Worm (Caenorhabditis elegans) whole organism, L2 larva: ENCODE data around the gene F26G5.1.

Experiments used
- C34F6.9 ChIP-seq: fragments of 150-350 bp; optimal IDR thresholded peaks from 2 replicates; lab custom pipeline; 2014; ENCODE audit warnings: missing biosample characterization, missing genetic modification characterization
- F13H6.1 ChIP-seq: sonication (generic microtip); optimal IDR thresholded peaks from 2 replicates; lab custom pipeline; 2016; ENCODE audit warnings: missing genetic modification characterization, missing compliant biosample characterization
- R02D3.7 ChIP-seq: fragments of 150-350 bp; optimal IDR thresholded peaks from 2 replicates; lab custom pipeline; 2014; ENCODE audit warnings: missing biosample characterization, missing genetic modification characterization
- Y55F3AM.14 ChIP-seq: fragments of 200-800 bp; sonication (Bioruptor generic); optimal IDR thresholded peaks from 2 replicates; lab custom pipeline; 2018; ENCODE audit warnings: mild to moderate bottlenecking, missing genetic modification characterization, missing compliant biosample characterization
- ZK546.5 ChIP-seq: sonication (generic microtip); optimal IDR thresholded peaks from 2 replicates; lab custom pipeline; 2017; ENCODE audit warnings: missing biosample characterization, missing genetic modification characterization
- alr-1 ChIP-seq: fragments of 150-350 bp; optimal IDR thresholded peaks from 2 replicates; lab custom pipeline; 2014; ENCODE audit warnings: missing biosample characterization, missing genetic modification characterization
- aly-2 ChIP-seq: fragments of 150-350 bp; optimal IDR thresholded peaks from 2 replicates; lab custom pipeline; 2014; ENCODE audit warnings: missing biosample characterization, missing genetic modification characterization
- blmp-1 ChIP-seq: sonication (generic microtip); optimal IDR thresholded peaks from 2 replicates; lab custom pipeline; 2017; ENCODE audit warnings: missing genetic modification characterization, mild to moderate bottlenecking, missing compliant biosample characterization, antibody characterized with exemption, moderate library complexity; ENCODE audit not compliant: insufficient read depth
- ceh-82 ChIP-seq: fragments of 150-350 bp; optimal IDR thresholded peaks from 2 replicates; lab custom pipeline; 2014; ENCODE audit warnings: missing biosample characterization, missing genetic modification characterization
- crh-2 ChIP-seq: sonication (generic microtip); optimal IDR thresholded peaks from 2 replicates; lab custom pipeline; 2017; ENCODE audit warnings: missing biosample characterization, missing genetic modification characterization
- dmd-4 ChIP-seq: sonication (generic microtip); optimal IDR thresholded peaks from 2 replicates; lab custom pipeline; 2017; ENCODE audit warnings: missing biosample characterization, missing genetic modification characterization
- egl-27 ChIP-seq: sonication (generic microtip); optimal IDR thresholded peaks from 3 replicates; lab custom pipeline; 2017; ENCODE audit warnings: missing biosample characterization, missing genetic modification reagents, missing genetic modification characterization
- elt-1 ChIP-seq: fragments of 150-350 bp; optimal IDR thresholded peaks from 2 replicates; lab custom pipeline; 2014; ENCODE audit warnings: missing biosample characterization, missing genetic modification characterization
- elt-3 ChIP-seq: sonication (generic microtip); optimal IDR thresholded peaks from 2 replicates; lab custom pipeline; 2017; ENCODE audit warnings: missing biosample characterization, missing genetic modification characterization
- gmeb-1 ChIP-seq: fragments of 150-350 bp; optimal IDR thresholded peaks from 2 replicates; lab custom pipeline; 2014; ENCODE audit warnings: missing biosample characterization, missing genetic modification characterization
- lin-11 ChIP-seq: fragments of 150-350 bp; sonication (generic microtip); optimal IDR thresholded peaks from 2 replicates; lab custom pipeline; 2014; ENCODE audit warnings: missing biosample characterization, missing genetic modification characterization, inconsistent platforms, mixed read lengths
- lin-13 ChIP-seq: fragments of 150-350 bp; optimal IDR thresholded peaks from 2 replicates; lab custom pipeline; 2014; ENCODE audit warnings: missing biosample characterization, missing genetic modification reagents, missing genetic modification characterization
- mab-5 ChIP-seq: fragments of 150-350 bp; optimal IDR thresholded peaks from 2 replicates; lab custom pipeline; 2014; ENCODE audit warnings: missing biosample characterization, missing genetic modification characterization
- mbf-1 ChIP-seq: sonication (generic microtip); optimal IDR thresholded peaks from 2 replicates; lab custom pipeline; 2017; ENCODE audit warnings: missing biosample characterization, missing genetic modification characterization
- nhr-10 ChIP-seq: sonication (generic microtip); optimal IDR thresholded peaks from 2 replicates; lab custom pipeline; 2017; ENCODE audit warnings: missing biosample characterization, missing genetic modification characterization
- nhr-11 ChIP-seq: fragments of 150-350 bp; optimal IDR thresholded peaks from 2 replicates; lab custom pipeline; 2014; ENCODE audit warnings: missing biosample characterization, missing genetic modification characterization
- nhr-21 ChIP-seq: fragments of 150-350 bp; optimal IDR thresholded peaks from 2 replicates; lab custom pipeline; 2014; ENCODE audit warnings: missing biosample characterization, missing genetic modification characterization
- nhr-237 ChIP-seq: fragments of 150-350 bp; optimal IDR thresholded peaks from 2 replicates; lab custom pipeline; 2014; ENCODE audit warnings: missing biosample characterization, missing genetic modification characterization
- nhr-25 ChIP-seq: fragments of 150-350 bp; sonication (generic microtip); optimal IDR thresholded peaks from 3 replicates; lab custom pipeline; 2014; ENCODE audit warnings: missing biosample characterization, missing genetic modification characterization
- nhr-77 ChIP-seq: fragments of 150-350 bp; optimal IDR thresholded peaks from 2 replicates; lab custom pipeline; 2014; ENCODE audit warnings: missing biosample characterization, missing genetic modification characterization
- peb-1 ChIP-seq: fragments of 150-350 bp; optimal IDR thresholded peaks from 2 replicates; lab custom pipeline; 2014; ENCODE audit warnings: missing biosample characterization, missing genetic modification characterization
- sem-4 ChIP-seq: fragments of 150-350 bp; optimal IDR thresholded peaks from 2 replicates; lab custom pipeline; 2014; ENCODE audit warnings: missing biosample characterization, missing genetic modification reagents, missing genetic modification characterization
- skn-1 ChIP-seq: sonication (generic microtip); optimal IDR thresholded peaks from 2 replicates; lab custom pipeline; 2017; ENCODE audit warnings: missing biosample characterization, missing genetic modification characterization
- sma-3 ChIP-seq: sonication (generic microtip); optimal IDR thresholded peaks from 2 replicates; lab custom pipeline; 2016; ENCODE audit warnings: missing genetic modification reagents, missing genetic modification characterization, missing compliant biosample characterization
- sma-9 ChIP-seq, 2 experiments: fragments of 150-350 bp in 1 of 2; sonication (generic microtip) in 1 of 2; optimal IDR thresholded peaks; 2 replicates each; lab custom pipeline; 2014 to 2016; ENCODE audit warnings: missing genetic modification characterization in 2 of 2, mild to moderate bottlenecking in 1 of 2, missing biosample characterization in 1 of 2, missing compliant biosample characterization in 1 of 2, missing genetic modification reagents in 1 of 2, moderate library complexity in 1 of 2
- unc-39 ChIP-seq: fragments of 150-350 bp; optimal IDR thresholded peaks from 2 replicates; lab custom pipeline; 2014; ENCODE audit warnings: missing biosample characterization, missing genetic modification characterization
- unc-55 ChIP-seq: fragments of 150-350 bp; sonication (generic microtip); optimal IDR thresholded peaks from 3 replicates; lab custom pipeline; 2014; ENCODE audit warnings: missing biosample characterization, missing genetic modification reagents, missing genetic modification characterization
- unc-62 ChIP-seq: fragments of 150-350 bp; optimal IDR thresholded peaks from 2 replicates; lab custom pipeline; 2014; ENCODE audit warnings: missing biosample characterization, missing genetic modification reagents, missing genetic modification characterization
- ztf-1 ChIP-seq: fragments of 200-800 bp; sonication (Bioruptor generic); conservative IDR thresholded peaks from 2 replicates; pipeline ENCODE4 v1.3.6; 2022; ENCODE audit warnings: missing genetic modification characterization, missing compliant biosample characterization
- ztf-11 ChIP-seq: sonication (generic microtip); optimal IDR thresholded peaks from 2 replicates; lab custom pipeline; 2017; ENCODE audit warnings: missing biosample characterization, missing genetic modification characterization

The F26G5.1 gene

DNA sequence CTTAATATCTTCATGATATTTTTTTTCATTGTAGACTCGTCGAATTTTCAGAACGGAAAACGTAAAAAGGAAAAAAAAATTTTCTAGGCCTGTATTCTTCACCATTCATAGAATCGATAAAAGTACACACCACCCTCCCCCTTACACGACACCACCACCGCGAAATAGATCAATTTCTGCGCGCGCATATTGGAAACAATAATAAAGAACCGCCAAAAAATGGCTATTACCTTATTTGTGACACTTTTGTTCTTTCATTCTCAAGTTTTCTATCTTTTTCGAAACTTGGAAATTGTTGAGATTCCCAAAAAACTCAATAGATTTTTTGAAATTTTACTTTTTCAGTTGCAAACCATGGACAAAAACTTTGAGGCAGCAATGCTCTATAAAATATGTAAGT, at the start of gene F26G5.1:
Gene F26G5.1 (plus strand): TSS at position 339 of the 400 bp plus-strand sequence.
- TF ChIP-seq blmp-1 (tag; lab: Kevin White, UChicago) (no peak), C34F6.9 (tag; lab: Kevin White, UChicago) (no peak), R02D3.7 (no peak), mab-5 (tag; lab: Kevin White, UChicago) (no peak), aly-2 (no peak), ZK546.5 (tag; lab: Kevin White, UChicago) (no peak), alr-1 (no peak), nhr-237 (tag; lab: Kevin White, UChicago) (no peak), dmd-4 (tag; lab: Kevin White, UChicago) (no peak)

DNA sequence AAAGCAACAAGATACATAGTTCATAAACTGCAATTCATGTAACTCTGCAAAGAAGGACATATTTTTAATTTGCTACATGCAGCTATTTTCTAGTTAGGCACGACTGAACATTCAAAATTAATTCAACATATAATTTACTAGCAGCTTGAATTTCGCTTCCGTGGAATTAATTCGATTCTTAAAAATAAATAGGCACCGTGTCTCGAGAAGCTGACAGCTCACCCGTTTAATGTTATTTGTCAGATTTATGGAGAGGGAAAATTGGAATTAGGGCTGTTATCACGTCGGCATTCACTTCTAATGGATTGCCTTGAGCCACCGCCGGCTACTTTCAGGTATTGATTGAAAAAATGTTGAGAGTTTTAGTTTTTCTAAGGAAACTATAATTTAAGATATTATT, 48.9 kb upstream of the F26G5.1 start, which contains the start of gene srh-21:
Gene srh-21 (plus strand): TSS at position 301 of the 400 bp plus-strand sequence.
- no peak for TF ChIP-seq sma-9 (GFP tag; optimal IDR thresholded peaks at IDR 0.05; lab: Kevin White, UChicago)
- TF ChIP-seq sma-9 (tag; optimal IDR thresholded peaks at IDR 0.05; lab: Kevin White, UChicago): no peak
- no peak for TF ChIP-seq nhr-237 (tag; lab: Kevin White, UChicago)
- TF ChIP-seq sma-3 (GFP tag; lab: Kevin White, UChicago): no peak
- no peak for TF ChIP-seq nhr-25 (tag; lab: Kevin White, UChicago)
- no peak for TF ChIP-seq unc-39 (tag; lab: Kevin White, UChicago)
- TF ChIP-seq skn-1 (tag; lab: Kevin White, UChicago): no peak
- no peak for TF ChIP-seq elt-1
- TF ChIP-seq blmp-1 (tag; lab: Kevin White, UChicago): no peak
- TF ChIP-seq nhr-77 (tag; lab: Kevin White, UChicago): no peak
- no peak for TF ChIP-seq lin-11
- TF ChIP-seq nhr-21 (tag; lab: Kevin White, UChicago): no peak
- TF ChIP-seq Y55F3AM.14 (GFP tag; lab: Kevin White, UChicago): no peak
- TF ChIP-seq lin-13 (GFP tag; lab: Kevin White, UChicago): no peak
- no peak for TF ChIP-seq gmeb-1 (tag; lab: Kevin White, UChicago)
- no peak for TF ChIP-seq mab-5 (tag; lab: Kevin White, UChicago)
- TF ChIP-seq elt-3 (tag; lab: Kevin White, UChicago): no peak

DNA sequence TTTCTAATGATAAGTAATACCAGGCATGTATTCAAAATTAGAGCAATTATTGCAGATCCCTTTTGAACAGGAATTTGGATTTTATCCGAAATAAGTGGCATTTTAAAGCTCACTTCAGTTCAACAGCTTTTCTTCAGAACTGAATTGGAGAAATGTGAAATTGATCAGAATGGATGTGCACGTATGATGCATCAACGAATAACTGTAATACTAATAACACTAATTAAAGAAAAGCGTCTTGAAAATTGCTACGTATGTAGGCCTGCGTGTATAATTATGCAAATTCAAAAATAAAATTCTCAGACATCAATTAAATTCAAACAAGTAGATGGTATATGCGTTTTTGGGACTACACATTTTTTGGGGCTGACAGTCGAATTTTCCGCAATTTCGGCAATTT, 45.4 kb upstream of the F26G5.1 start, which contains the start of gene str-205:
Gene str-205 (minus strand): TSS at position 101 of the 400 bp plus-strand sequence.
- no peak for TF ChIP-seq lin-13 (GFP tag; lab: Kevin White, UChicago)
- no peak for TF ChIP-seq nhr-77 (tag; lab: Kevin White, UChicago)
- TF ChIP-seq crh-2 (tag; lab: Kevin White, UChicago): no peak
- TF ChIP-seq nhr-10 (tag; lab: Kevin White, UChicago): no peak
- TF ChIP-seq F13H6.1 (tag; lab: Kevin White, UChicago): no peak
- TF ChIP-seq peb-1 (tag; lab: Kevin White, UChicago): no peak
- no peak for TF ChIP-seq unc-39 (tag; lab: Kevin White, UChicago)
- no peak for TF ChIP-seq unc-62
- TF ChIP-seq sma-9 (GFP tag; optimal IDR thresholded peaks at IDR 0.05; lab: Kevin White, UChicago): no peak
- no peak for TF ChIP-seq sma-9 (tag; optimal IDR thresholded peaks at IDR 0.05; lab: Kevin White, UChicago)
- no peak for TF ChIP-seq ceh-82 (tag; lab: Kevin White, UChicago)
- no peak for TF ChIP-seq gmeb-1 (tag; lab: Kevin White, UChicago)
- no peak for TF ChIP-seq ztf-11 (tag; lab: Kevin White, UChicago)
- TF ChIP-seq nhr-11 (tag; lab: Kevin White, UChicago): no peak
- no peak for TF ChIP-seq ztf-1 (GFP tag; lab: Robert Waterston, UW)
- no peak for TF ChIP-seq sem-4
- TF ChIP-seq unc-55 (GFP tag; lab: Kevin White, UChicago): no peak
- TF ChIP-seq dmd-4 (tag; lab: Kevin White, UChicago): no peak

DNA sequence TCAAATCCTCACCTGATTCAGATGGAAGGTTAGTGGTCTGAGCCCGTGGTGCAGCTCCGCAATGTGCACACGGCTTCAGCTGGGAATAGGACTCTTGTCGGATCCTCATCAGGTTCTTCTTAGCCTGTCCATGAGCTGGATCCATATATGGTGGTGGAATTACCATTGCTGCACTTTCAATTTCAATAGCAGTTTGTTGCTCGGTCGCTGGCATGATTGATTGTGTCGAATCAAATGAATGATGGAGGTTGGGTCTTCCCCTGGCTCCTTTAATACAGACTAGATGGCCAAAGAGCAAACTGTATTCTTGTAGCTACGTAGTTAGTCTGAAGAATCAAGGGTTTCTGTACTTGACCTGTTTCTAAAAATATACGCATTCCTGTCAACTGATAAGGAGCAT, 42.5 kb upstream of the F26G5.1 start, which contains the start of gene C02E7.10:
Gene C02E7.10 (minus strand): TSS at position 232 of the 400 bp plus-strand sequence.
- TF ChIP-seq nhr-10 (tag; lab: Kevin White, UChicago) (no peak), ztf-11 (tag; lab: Kevin White, UChicago) (no peak), egl-27 (tag; lab: Kevin White, UChicago) (no peak), crh-2 (tag; lab: Kevin White, UChicago) (no peak), mbf-1 (no peak), sma-3 (GFP tag; lab: Kevin White, UChicago) (no peak)
